Fruit fly (Drosophila melanogaster) S2 (cell line): ENCODE results near the gene CG4066.
A peak's percentile ranks its signal among the peaks of the same experiment; 100 is the strongest.

Source experiments
- CG8478 ChIP-seq: fragments of >200 bp; optimal IDR thresholded peaks from 2 replicates; lab custom pipeline; 2018
- CTCF ChIP-seq, 2 experiments: fragments of >200 bp; optimal IDR thresholded peaks; 2 replicates each; lab custom pipeline; 2018

DNA sequence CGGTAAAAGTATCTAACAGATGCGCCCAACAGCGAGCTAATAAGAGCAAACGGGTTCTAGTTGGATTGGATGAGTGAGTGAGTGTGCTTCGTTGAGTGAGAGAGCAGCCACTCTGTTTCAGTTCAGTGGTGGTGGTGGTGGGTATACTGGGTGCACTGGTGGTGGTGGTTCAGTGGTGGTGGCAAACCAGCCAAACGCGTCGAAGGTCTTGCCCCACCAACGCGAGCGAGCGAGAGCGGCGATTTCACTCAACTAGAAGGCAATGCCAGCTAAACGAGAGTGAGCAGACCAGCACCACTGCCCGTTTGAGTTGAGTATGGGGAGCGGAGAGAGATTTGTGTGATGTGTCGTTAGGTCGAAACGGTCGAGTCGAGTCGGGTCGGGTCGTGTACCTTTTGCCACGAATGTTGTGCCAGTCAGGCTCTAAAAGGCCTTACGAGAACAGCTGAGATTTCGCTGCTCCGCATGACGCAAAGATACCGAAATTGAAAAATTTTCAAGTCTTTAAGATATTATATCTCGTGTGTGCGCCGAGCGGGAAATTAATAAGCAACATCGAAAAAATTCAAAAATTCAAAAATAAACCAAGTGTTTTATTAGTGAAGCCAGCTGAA is 30.3 kb upstream of the CG4066 start:
- TF ChIP-seq CG8478 (lab: Kevin White, UChicago) (no peak), CTCF (optimal IDR thresholded peaks at IDR 0.05; lab: Kevin White, UChicago) (peak; percentile 44 to 60)
